Worm (Caenorhabditis elegans) whole organism, mixed stage, embryonic: ENCODE results near the gene ZK1248.19.

ENCODE experiments used
- ces-1 ChIP-seq: fragments of 150-350 bp; optimal IDR thresholded peaks from 2 replicates; lab custom pipeline; 2014; ENCODE audit warnings: missing biosample characterization, missing genetic modification reagents, missing genetic modification characterization
- mls-2 ChIP-seq: sonication (generic microtip); optimal IDR thresholded peaks from 2 replicates; lab custom pipeline; 2016; ENCODE audit warnings: mild to moderate bottlenecking, missing genetic modification characterization, moderate library complexity, missing compliant biosample characterization
- sptf-1 ChIP-seq: sonication (generic microtip); optimal IDR thresholded peaks from 2 replicates; lab custom pipeline; 2017; ENCODE audit warnings: mild to moderate bottlenecking, missing genetic modification characterization, moderate library complexity, missing compliant biosample characterization
- ztf-11 ChIP-seq: fragments of 150-350 bp; optimal IDR thresholded peaks from 2 replicates; lab custom pipeline; 2014; ENCODE audit warnings: missing biosample characterization, missing genetic modification characterization

DNA sequence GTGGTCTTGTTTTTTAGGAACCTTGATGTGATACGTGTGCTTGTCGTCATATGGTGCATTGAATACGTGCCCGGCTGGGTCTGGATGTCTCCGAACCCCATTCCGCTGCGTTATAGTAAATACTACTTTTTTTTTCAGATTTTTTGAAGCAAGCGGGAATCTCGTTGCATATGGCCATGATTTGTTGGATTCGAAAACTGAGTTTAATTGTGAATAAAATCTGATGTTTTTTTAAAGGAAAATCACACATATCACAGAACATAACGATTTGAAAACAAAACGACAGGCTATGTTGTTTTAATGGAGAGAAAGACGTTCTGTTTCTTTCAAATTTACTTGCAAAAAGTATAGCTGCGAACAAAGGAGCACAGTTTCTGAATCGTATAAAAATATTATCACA is 6.2 kb upstream of the ZK1248.19 start, which contains the start of the genes ZK1248.17 and H41C03.3:
- TF ChIP-seq ztf-11 (tag; lab: Kevin White, UChicago) (no peak), sptf-1 (no peak), mls-2 (tag; lab: Kevin White, UChicago) (no peak), ces-1 (no peak)
